Worm (Caenorhabditis elegans) whole organism, late embryonic: Measurements from ENCODE around the gene lbp-1.

Experiments used
- C08G9.2 ChIP-seq: sonication (generic microtip); optimal IDR thresholded peaks from 2 replicates; lab custom pipeline; 2016; ENCODE audit warnings: mild to moderate bottlenecking, missing genetic modification characterization, moderate library complexity, missing compliant biosample characterization
- C38D4.7 ChIP-seq: fragments of 200-800 bp; sonication (Bioruptor generic); optimal IDR thresholded peaks from 2 replicates; lab custom pipeline; 2018; ENCODE audit warnings: mild to moderate bottlenecking, missing genetic modification characterization, moderate library complexity, missing compliant biosample characterization
- F13H6.1 ChIP-seq: sonication (generic microtip); optimal IDR thresholded peaks from 2 replicates; lab custom pipeline; 2016; ENCODE audit warnings: missing genetic modification characterization, missing compliant biosample characterization
- T23F11.4 ChIP-seq: fragments of 200-800 bp; sonication (Bioruptor generic); optimal IDR thresholded peaks from 2 replicates; lab custom pipeline; 2018; ENCODE audit warnings: mild to moderate bottlenecking, missing genetic modification characterization, missing compliant biosample characterization
- ahr-1 ChIP-seq: sonication (generic microtip); optimal IDR thresholded peaks from 2 replicates; lab custom pipeline; 2016; ENCODE audit warnings: missing genetic modification characterization, missing compliant biosample characterization
- ama-1 ChIP-seq: fragments of 150-350 bp; optimal IDR thresholded peaks from 2 replicates; lab custom pipeline; 2014
- ceh-14 ChIP-seq: sonication (generic microtip); optimal IDR thresholded peaks from 2 replicates; lab custom pipeline; 2016; ENCODE audit warnings: missing genotype, missing genetic modification characterization, missing compliant biosample characterization
- ceh-19 ChIP-seq: fragments of 200-800 bp; sonication (Bioruptor generic); optimal IDR thresholded peaks from 2 replicates; lab custom pipeline; 2018; ENCODE audit warnings: mild to moderate bottlenecking, missing genetic modification characterization, missing compliant biosample characterization
- ceh-2 ChIP-seq: sonication (generic microtip); optimal IDR thresholded peaks from 2 replicates; lab custom pipeline; 2016; ENCODE audit warnings: missing genotype, missing genetic modification characterization, missing compliant biosample characterization
- ceh-22 ChIP-seq: sonication (generic microtip); optimal IDR thresholded peaks from 2 replicates; lab custom pipeline; 2017; ENCODE audit warnings: missing biosample characterization, missing genetic modification characterization
- ceh-31 ChIP-seq: sonication (generic microtip); optimal IDR thresholded peaks from 2 replicates; lab custom pipeline; 2016; ENCODE audit warnings: missing genetic modification characterization, missing compliant biosample characterization
- ceh-45 ChIP-seq: fragments of 200-800 bp; sonication (Bioruptor generic); IDR thresholded peaks from 2 replicates; pipeline ENCODE4 v1.3.6; 2022; ENCODE audit warnings: missing genetic modification reagents, missing genetic modification characterization, missing compliant biosample characterization
- ceh-48 ChIP-seq: sonication (generic microtip); optimal IDR thresholded peaks from 2 replicates; lab custom pipeline; 2016; ENCODE audit warnings: missing genetic modification characterization, inconsistent platforms, missing compliant biosample characterization
- ceh-6 ChIP-seq: fragments of 200-800 bp; sonication (Bioruptor generic); optimal IDR thresholded peaks from 2 replicates; lab custom pipeline; 2018; ENCODE audit warnings: mild to moderate bottlenecking, missing genetic modification characterization, missing compliant biosample characterization
- dmd-4 ChIP-seq: sonication (generic microtip); optimal IDR thresholded peaks from 2 replicates; lab custom pipeline; 2016; ENCODE audit warnings: borderline replicate concordance, missing genetic modification characterization, missing compliant biosample characterization
- dve-1 ChIP-seq: sonication (generic microtip); optimal IDR thresholded peaks from 2 replicates; lab custom pipeline; 2017; ENCODE audit warnings: antibody characterized with exemption, mild to moderate bottlenecking, missing genetic modification characterization, missing compliant biosample characterization
- elt-2 ChIP-seq: sonication (generic microtip); optimal IDR thresholded peaks from 2 replicates; lab custom pipeline; 2016; ENCODE audit warnings: missing genetic modification reagents, missing genetic modification characterization, missing compliant biosample characterization
- elt-4 ChIP-seq: sonication (generic microtip); optimal IDR thresholded peaks from 2 replicates; lab custom pipeline; 2016; ENCODE audit warnings: missing genetic modification characterization, missing compliant biosample characterization
- eyg-1 ChIP-seq: sonication (generic microtip); optimal IDR thresholded peaks from 2 replicates; lab custom pipeline; 2016; ENCODE audit warnings: missing genotype, missing genetic modification characterization, missing compliant biosample characterization
- fax-1 ChIP-seq: sonication (generic microtip); optimal IDR thresholded peaks from 2 replicates; lab custom pipeline; 2016; ENCODE audit warnings: missing genotype, missing genetic modification characterization, missing compliant biosample characterization
- fkh-10 ChIP-seq: fragments of 150-350 bp; optimal IDR thresholded peaks from 2 replicates; lab custom pipeline; 2014; ENCODE audit warnings: missing biosample characterization, missing genetic modification reagents, missing genetic modification characterization
- fkh-6 ChIP-seq: sonication (generic microtip); optimal IDR thresholded peaks from 2 replicates; lab custom pipeline; 2016; ENCODE audit warnings: missing genetic modification characterization, missing compliant biosample characterization
- gmeb-2 ChIP-seq: sonication (generic microtip); optimal IDR thresholded peaks from 2 replicates; lab custom pipeline; 2016; ENCODE audit warnings: missing genetic modification characterization, inconsistent platforms, missing compliant biosample characterization
- hlh-13 ChIP-seq: fragments of 200-800 bp; sonication (Bioruptor generic); optimal IDR thresholded peaks from 2 replicates; lab custom pipeline; 2018; ENCODE audit warnings: mild to moderate bottlenecking, missing genetic modification characterization, missing compliant biosample characterization
- hlh-30 ChIP-seq: sonication (generic microtip); optimal IDR thresholded peaks from 2 replicates; lab custom pipeline; 2017; ENCODE audit warnings: antibody characterized with exemption, missing genetic modification characterization, missing compliant biosample characterization; ENCODE audit not compliant: insufficient read depth
- hlh-6 ChIP-seq: sonication (generic microtip); optimal IDR thresholded peaks from 2 replicates; lab custom pipeline; 2016; ENCODE audit warnings: missing genotype, missing genetic modification characterization, missing compliant biosample characterization
- lin-11 ChIP-seq: fragments of 200-800 bp; sonication (Bioruptor generic); optimal IDR thresholded peaks from 2 replicates; lab custom pipeline; 2018; ENCODE audit warnings: mild to moderate bottlenecking, missing genetic modification characterization, missing compliant biosample characterization
- nfya-1 ChIP-seq: sonication (generic microtip); optimal IDR thresholded peaks from 2 replicates; lab custom pipeline; 2017; ENCODE audit warnings: missing genetic modification characterization, mild to moderate bottlenecking, missing compliant biosample characterization, antibody characterized with exemption, moderate library complexity
- nhr-232 ChIP-seq: sonication (generic microtip); optimal IDR thresholded peaks from 2 replicates; lab custom pipeline; 2016; ENCODE audit warnings: missing genetic modification characterization, missing compliant biosample characterization
- odd-2 ChIP-seq: sonication (generic microtip); optimal IDR thresholded peaks from 2 replicates; lab custom pipeline; 2017; ENCODE audit warnings: antibody characterized with exemption, mild to moderate bottlenecking, missing genetic modification characterization, missing compliant biosample characterization
- pag-3 ChIP-seq: sonication (generic microtip); optimal IDR thresholded peaks from 2 replicates; lab custom pipeline; 2016; ENCODE audit warnings: missing compliant biosample characterization, missing genetic modification characterization, borderline replicate concordance
- pax-1 ChIP-seq: fragments of 150-350 bp; optimal IDR thresholded peaks from 2 replicates; lab custom pipeline; 2014; ENCODE audit warnings: missing biosample characterization, missing genetic modification characterization
- pha-4 ChIP-seq: fragments of 150-350 bp; optimal IDR thresholded peaks from 2 replicates; lab custom pipeline; 2018; ENCODE audit warnings: missing biosample characterization, missing genetic modification reagents, missing genetic modification characterization
- ref-2 ChIP-seq: sonication (generic microtip); optimal IDR thresholded peaks from 2 replicates; lab custom pipeline; 2016; ENCODE audit warnings: missing genetic modification characterization, missing compliant biosample characterization
- rnt-1 ChIP-seq: sonication (generic microtip); optimal IDR thresholded peaks from 2 replicates; lab custom pipeline; 2016; ENCODE audit warnings: missing genetic modification characterization, missing compliant biosample characterization
- syd-9 ChIP-seq: sonication (generic microtip); optimal IDR thresholded peaks from 2 replicates; lab custom pipeline; 2016; ENCODE audit warnings: mild to moderate bottlenecking, missing genetic modification characterization, moderate library complexity, missing compliant biosample characterization
- tbx-7 ChIP-seq: sonication (generic microtip); optimal IDR thresholded peaks from 2 replicates; lab custom pipeline; 2016; ENCODE audit warnings: missing genotype, missing genetic modification characterization, missing compliant biosample characterization
- unc-3 ChIP-seq, 2 experiments: fragments of 200-800 bp in 1 of 2; sonication (Bioruptor generic) in 1 of 2; sonication (generic microtip) in 1 of 2; conservative IDR thresholded peaks in 1 of 2; optimal IDR thresholded peaks in 1 of 2; 2 replicates each; pipeline versions ENCODE4 v1.3.6 to Lab custom; 2016 to 2022; ENCODE audit warnings: missing compliant biosample characterization in 2 of 2, missing genetic modification characterization in 2 of 2, missing genetic modification reagents in 1 of 2
- unc-55 ChIP-seq: sonication (generic microtip); optimal IDR thresholded peaks from 2 replicates; lab custom pipeline; 2017; ENCODE audit warnings: missing biosample characterization, missing genetic modification reagents, missing genetic modification characterization
- unc-86 ChIP-seq: sonication (generic microtip); optimal IDR thresholded peaks from 2 replicates; lab custom pipeline; 2016; ENCODE audit warnings: missing genetic modification characterization, missing compliant biosample characterization

Gene lbp-1

DNA sequence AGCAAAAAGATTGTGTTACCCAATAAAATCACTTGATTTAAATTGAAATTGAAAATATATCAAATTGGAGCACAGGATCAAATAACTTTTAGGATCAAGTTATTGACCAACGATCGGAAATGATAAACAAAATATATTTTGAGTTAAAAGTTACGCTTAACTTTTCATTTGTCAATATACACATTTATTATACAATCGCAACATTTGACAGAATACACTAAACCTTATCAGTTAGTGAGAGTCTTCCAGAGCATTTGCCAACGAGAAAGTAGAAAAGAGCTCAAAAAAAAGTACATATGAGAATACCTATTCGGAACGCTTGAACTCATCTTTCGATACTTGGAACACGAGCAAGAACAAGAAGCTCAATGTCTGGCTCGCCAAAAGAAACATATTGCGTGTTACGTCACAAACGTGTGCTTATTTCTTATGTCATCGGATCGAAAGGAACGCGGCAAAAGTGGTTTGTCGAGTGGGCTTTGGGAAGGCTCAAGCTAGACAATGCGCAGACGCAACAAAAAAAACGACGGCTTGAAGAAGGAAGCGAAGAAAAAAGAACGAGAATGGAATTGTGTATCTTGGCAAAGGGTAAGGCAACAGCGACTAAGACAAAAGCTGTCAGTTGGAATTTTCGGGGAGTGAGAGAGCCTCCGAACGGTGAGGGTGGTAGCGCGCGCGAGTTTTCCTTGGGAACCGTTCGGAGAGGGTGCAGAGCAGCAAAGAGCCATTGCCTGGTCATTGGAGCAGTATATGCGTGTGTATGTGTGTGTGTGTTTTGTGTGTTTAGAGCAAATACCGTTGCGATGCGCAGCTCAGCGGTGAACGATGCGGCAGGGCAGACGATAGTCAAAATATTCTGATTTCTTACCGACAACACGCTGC is 32.4 kb upstream of the lbp-1 start (continued):
- TF ChIP-seq elt-4 (no peak), eyg-1 (tag; lab: Kevin White, UChicago) (no peak), pag-3 (tag; lab: Kevin White, UChicago) (no peak), pha-4 (tag; lab: Kevin White, UChicago) (no peak), hlh-13 (GFP tag; lab: Kevin White, UChicago) (no peak), ceh-22 (tag; lab: Kevin White, UChicago) (no peak), fax-1 (no peak), ceh-45 (GFP tag; lab: Robert Waterston, UW) (no peak), dve-1 (tag; lab: Kevin White, UChicago) (no peak), ceh-31 (tag; lab: Kevin White, UChicago) (no peak), ahr-1 (tag; lab: Kevin White, UChicago) (no peak), rnt-1 (tag; lab: Kevin White, UChicago) (no peak), ref-2 (tag; lab: Kevin White, UChicago) (peak; percentile 24), odd-2 (tag; lab: Kevin White, UChicago) (no peak), ceh-48 (tag; lab: Kevin White, UChicago) (no peak), syd-9 (tag; lab: Kevin White, UChicago) (no peak), dmd-4 (no peak), C38D4.7 (GFP tag; lab: Kevin White, UChicago) (no peak), fkh-6 (tag; lab: Kevin White, UChicago) (no peak), nfya-1 (tag; lab: Kevin White, UChicago) (peak; percentile 1), ceh-14 (tag; lab: Kevin White, UChicago) (no peak), fkh-10 (no peak), unc-3 (GFP tag; conservative IDR thresholded peaks at IDR 0.05; lab: Robert Waterston, UW) (no peak), unc-3 (tag; optimal IDR thresholded peaks at IDR 0.05; lab: Kevin White, UChicago) (no peak), ceh-2 (peak; percentile 38), unc-86 (tag; lab: Kevin White, UChicago) (no peak), nhr-232 (tag; lab: Kevin White, UChicago) (no peak), ama-1 (lab: Kevin White, UChicago) (no peak), hlh-6 (tag; lab: Kevin White, UChicago) (peak; percentile 54)

DNA sequence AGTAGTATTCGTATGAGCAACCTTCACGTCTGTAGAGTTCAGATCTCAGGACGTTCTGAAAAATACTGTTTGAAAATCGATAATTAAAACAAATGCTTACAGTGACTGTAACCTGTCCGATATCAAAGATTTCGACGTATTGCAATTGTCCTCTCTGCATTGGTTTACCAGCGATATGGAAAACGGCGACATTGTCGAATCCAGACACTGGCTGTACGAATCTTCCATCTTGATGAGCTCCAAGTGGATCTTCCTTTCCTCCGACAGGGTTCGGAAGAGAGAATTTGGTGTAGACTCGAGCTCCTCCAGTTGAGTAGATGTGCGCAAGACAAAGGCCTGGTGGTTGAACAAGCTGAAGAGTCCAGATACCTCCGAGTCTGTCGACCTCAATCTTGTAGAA is 30.2 kb upstream of the lbp-1 start:
- TF ChIP-seq C08G9.2 (tag; lab: Kevin White, UChicago) (no peak), ahr-1 (tag; lab: Kevin White, UChicago) (no peak), pag-3 (tag; lab: Kevin White, UChicago) (no peak), F13H6.1 (no peak), gmeb-2 (tag; lab: Kevin White, UChicago) (no peak), hlh-6 (tag; lab: Kevin White, UChicago) (no peak), ceh-31 (tag; lab: Kevin White, UChicago) (no peak), lin-11 (tag; lab: Kevin White, UChicago) (no peak), ceh-2 (no peak), pax-1 (tag; lab: Kevin White, UChicago) (no peak), ceh-19 (GFP tag; lab: Kevin White, UChicago) (no peak), T23F11.4 (GFP tag; lab: Kevin White, UChicago) (no peak)

DNA sequence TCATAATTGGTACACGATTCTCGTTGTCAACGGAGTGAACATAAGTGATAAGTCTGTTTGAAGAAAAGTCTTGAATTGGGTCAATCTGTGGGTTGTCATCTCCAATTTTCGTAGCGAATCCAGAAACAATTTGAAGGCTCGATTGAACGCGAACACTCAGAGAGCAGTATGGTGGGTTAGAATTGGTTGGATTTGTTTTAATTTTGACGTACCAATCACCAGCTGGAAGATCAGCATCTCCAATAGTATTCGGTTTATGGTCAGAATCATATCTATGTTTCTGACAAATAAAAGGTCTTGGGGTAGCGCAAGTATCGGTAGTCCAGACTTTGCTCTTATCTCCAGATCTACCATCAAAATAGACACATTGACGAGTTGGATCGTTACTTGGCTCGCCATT is 28.4 kb upstream of the lbp-1 start:
- TF ChIP-seq syd-9 (tag; lab: Kevin White, UChicago) (no peak), ceh-6 (no peak), elt-2 (no peak), fkh-6 (tag; lab: Kevin White, UChicago) (no peak), hlh-30 (tag; lab: Kevin White, UChicago) (no peak), eyg-1 (tag; lab: Kevin White, UChicago) (no peak), unc-55 (no peak), hlh-6 (tag; lab: Kevin White, UChicago) (no peak), nhr-232 (tag; lab: Kevin White, UChicago) (no peak), hlh-13 (GFP tag; lab: Kevin White, UChicago) (no peak), pag-3 (tag; lab: Kevin White, UChicago) (no peak), C08G9.2 (tag; lab: Kevin White, UChicago) (no peak), F13H6.1 (no peak), odd-2 (tag; lab: Kevin White, UChicago) (no peak), tbx-7 (tag; lab: Kevin White, UChicago) (no peak), fkh-10 (no peak), ahr-1 (tag; lab: Kevin White, UChicago) (no peak), ama-1 (lab: Kevin White, UChicago) (no peak), ceh-31 (tag; lab: Kevin White, UChicago) (no peak)
